Fruit fly (Drosophila melanogaster) whole organism, larva: ENCODE results near the gene CG6293.
A peak's percentile ranks its signal among the peaks of the same experiment; 100 is the strongest.

Experiments
- noc ChIP-seq: fragments of 200-800 bp; sonication (Bioruptor generic); optimal IDR thresholded peaks from 3 replicates; lab custom pipeline; 2019; ENCODE audit warnings: missing biosample characterization, mild to moderate bottlenecking, missing genetic modification characterization, moderate library complexity

The CG6293 gene

dm6 chr3R:10311745-10312088 lies 304 bp upstream of the CG6293 start:
- no peak for TF ChIP-seq noc (tag; lab: Kevin White, UChicago)

- TF ChIP-seq noc (tag; lab: Kevin White, UChicago): no peak
Measured at dm6 chr3R:10284169-10284568, 27.2 kb downstream of the CG6293 start.

dm6 chr3R:10283114-10283513 lies 28.3 kb downstream of the CG6293 start:
- TF ChIP-seq noc (tag; lab: Kevin White, UChicago): no peak

- no peak for TF ChIP-seq noc (tag; lab: Kevin White, UChicago)
Measured at dm6 chr3R:10282077-10282476, 29.3 kb downstream of the CG6293 start.

- TF ChIP-seq noc (tag; lab: Kevin White, UChicago): no peak
Measured at dm6 chr3R:10276002-10276401, 35.4 kb downstream of the CG6293 start.

- TF ChIP-seq noc (tag; lab: Kevin White, UChicago): no peak
Measured at dm6 chr3R:10274829-10275228, 36.6 kb downstream of the CG6293 start.

dm6 chr3R:10274306-10274705 lies 37.1 kb downstream of the CG6293 start:
- no peak for TF ChIP-seq noc (tag; lab: Kevin White, UChicago)

dm6 chr3R:10272695-10273094 lies 38.7 kb downstream of the CG6293 start:
- TF ChIP-seq noc (tag; lab: Kevin White, UChicago): no peak

dm6 chr3R:10269921-10270431 lies 41.4 kb downstream of the CG6293 start:
- TF ChIP-seq noc (tag; lab: Kevin White, UChicago): no peak

dm6 chr3R:10268865-10269442 lies 42.5 kb downstream of the CG6293 start:
- TF ChIP-seq noc (tag; lab: Kevin White, UChicago): peak; percentile 66

- peak; percentile 97 for TF ChIP-seq noc (tag; lab: Kevin White, UChicago)
Measured at dm6 chr3R:10268101-10268864, 43.1 kb downstream of the CG6293 start.

dm6 chr3R:10266624-10267492 lies 44.6 kb downstream of the CG6293 start:
- no peak for TF ChIP-seq noc (tag; lab: Kevin White, UChicago)

- peak; percentile 91 for TF ChIP-seq noc (tag; lab: Kevin White, UChicago)
Measured at dm6 chr3R:10265552-10266137, 45.8 kb downstream of the CG6293 start.

- no peak for TF ChIP-seq noc (tag; lab: Kevin White, UChicago)
Measured at dm6 chr3R:10264601-10265421, 46.6 kb downstream of the CG6293 start.
